Worm (Caenorhabditis elegans) whole organism, young adult: ENCODE measurements around the gene F35D2.1.

Source experiments
- B0261.1 ChIP-seq: sonication (generic microtip); optimal IDR thresholded peaks from 2 replicates; lab custom pipeline; 2016; ENCODE audit warnings: mild to moderate bottlenecking, missing genetic modification characterization, moderate library complexity, missing compliant biosample characterization
- C06A6.2 ChIP-seq: fragments of 200-800 bp; sonication (Bioruptor generic); conservative IDR thresholded peaks from 2 replicates; pipeline ENCODE4 v1.3.6; 2022; ENCODE audit warnings: missing genetic modification characterization, missing compliant biosample characterization
- F33H1.4 ChIP-seq: fragments of 200-800 bp; sonication (Bioruptor generic); IDR thresholded peaks from 2 replicates; pipeline ENCODE4 v1.3.6; 2022; ENCODE audit warnings: missing genetic modification reagents, missing genetic modification characterization, missing compliant biosample characterization
- F57C9.4 ChIP-seq: sonication (generic microtip); optimal IDR thresholded peaks from 2 replicates; lab custom pipeline; 2017; ENCODE audit warnings: mild to moderate bottlenecking, missing genetic modification characterization, missing compliant biosample characterization
- K12H6.12 ChIP-seq: fragments of 200-800 bp; sonication (Bioruptor generic); optimal IDR thresholded peaks from 2 replicates; lab custom pipeline; 2018; ENCODE audit warnings: mild to moderate bottlenecking, missing genetic modification characterization, missing compliant biosample characterization
- T07F8.4 ChIP-seq: sonication (generic microtip); optimal IDR thresholded peaks from 2 replicates; lab custom pipeline; 2016; ENCODE audit warnings: mild to moderate bottlenecking, missing genetic modification characterization, moderate library complexity, missing compliant biosample characterization
- Y67H2A.10 ChIP-seq: fragments of 200-800 bp; sonication (Bioruptor generic); conservative IDR thresholded peaks from 2 replicates; pipeline ENCODE4 v1.3.6; 2022; ENCODE audit warnings: missing genetic modification reagents, missing genetic modification characterization, missing compliant biosample characterization
- Y79H2A.3 ChIP-seq: fragments of 200-800 bp; sonication (Bioruptor generic); conservative IDR thresholded peaks from 2 replicates; pipeline ENCODE4 v1.3.6; 2022; ENCODE audit warnings: missing genetic modification reagents, missing genetic modification characterization, missing compliant biosample characterization
- Y95B8A.8 ChIP-seq: fragments of 200-800 bp; sonication (Bioruptor generic); IDR thresholded peaks from 2 replicates; pipeline ENCODE4 v1.3.6; 2022; ENCODE audit warnings: missing genetic modification reagents, missing genetic modification characterization, missing compliant biosample characterization
- ama-1 ChIP-seq, 3 experiments: fragments of 150-350 bp in 1 of 3; sonication (generic microtip) in 2 of 3; optimal IDR thresholded peaks; 2 replicates each; lab custom pipeline; 2014 to 2018; ENCODE audit warnings: missing biosample characterization in 2 of 3, missing genetic modification characterization in 2 of 3, missing genetic modification reagents in 2 of 3
- aptf-2 ChIP-seq: fragments of 200-800 bp; sonication (Bioruptor generic); conservative IDR thresholded peaks from 2 replicates; pipeline ENCODE4 v1.3.6; 2022; ENCODE audit warnings: missing genetic modification reagents, missing genetic modification characterization, missing compliant biosample characterization
- attf-5 ChIP-seq: fragments of 200-800 bp; sonication (Bioruptor generic); optimal IDR thresholded peaks from 2 replicates; lab custom pipeline; 2018; ENCODE audit warnings: mild to moderate bottlenecking, missing genetic modification characterization, missing compliant biosample characterization
- cebp-1 ChIP-seq, 2 experiments: fragments of 200-800 bp in 1 of 2; sonication (Bioruptor generic) in 1 of 2; sonication (generic microtip) in 1 of 2; IDR thresholded peaks in 1 of 2; optimal IDR thresholded peaks in 1 of 2; 2 replicates each; pipeline versions ENCODE4 v1.3.6 to Lab custom; 2017 to 2022; ENCODE audit warnings: missing compliant biosample characterization in 2 of 2, missing genetic modification characterization in 2 of 2, mild to moderate bottlenecking in 1 of 2, missing genetic modification reagents in 1 of 2, moderate library complexity in 1 of 2
- ceh-100 ChIP-seq: fragments of 200-800 bp; sonication (Bioruptor generic); IDR thresholded peaks from 2 replicates; pipeline ENCODE4 v1.3.6; 2022; ENCODE audit warnings: missing genetic modification reagents, missing genetic modification characterization, missing compliant biosample characterization
- chd-7 ChIP-seq: sonication (generic microtip); optimal IDR thresholded peaks from 2 replicates; lab custom pipeline; 2016; ENCODE audit warnings: mild to moderate bottlenecking, missing genetic modification characterization, moderate library complexity, missing compliant biosample characterization
- efl-1 ChIP-seq: fragments of 150-350 bp; optimal IDR thresholded peaks from 2 replicates; lab custom pipeline; 2014; ENCODE audit warnings: missing biosample characterization, missing genetic modification reagents, missing genetic modification characterization
- egl-44 ChIP-seq: fragments of 200-800 bp; sonication (Bioruptor generic); IDR thresholded peaks from 2 replicates; pipeline ENCODE4 v1.3.6; 2022; ENCODE audit warnings: missing genetic modification reagents, missing genetic modification characterization, missing compliant biosample characterization
- egrh-3 ChIP-seq: fragments of 200-800 bp; sonication (Bioruptor generic); IDR thresholded peaks from 2 replicates; pipeline ENCODE4 v1.3.6; 2022; ENCODE audit warnings: missing genetic modification reagents, missing genetic modification characterization, missing compliant biosample characterization
- ekl-4 ChIP-seq: fragments of 200-800 bp; sonication (Bioruptor generic); IDR thresholded peaks from 2 replicates; pipeline ENCODE4 v1.3.6; 2022; ENCODE audit warnings: missing genetic modification reagents, missing genetic modification characterization, missing compliant biosample characterization
- him-1 ChIP-seq: sonication (generic microtip); optimal IDR thresholded peaks from 2 replicates; lab custom pipeline; 2016; ENCODE audit warnings: missing genotype, missing genetic modification reagents, missing genetic modification characterization, missing compliant biosample characterization
- hrde-1 ChIP-seq: sonication (generic microtip); optimal IDR thresholded peaks from 2 replicates; lab custom pipeline; 2016; ENCODE audit warnings: missing genetic modification characterization, mild to moderate bottlenecking, missing compliant biosample characterization, moderate library complexity, missing genotype, missing genetic modification reagents, borderline replicate concordance
- let-526 ChIP-seq: fragments of 200-800 bp; sonication (Bioruptor generic); IDR thresholded peaks from 2 replicates; pipeline ENCODE4 v1.3.6; 2022; ENCODE audit warnings: missing genetic modification reagents, missing genetic modification characterization, missing compliant biosample characterization
- let-607 ChIP-seq, 2 experiments: fragments of 200-800 bp in 1 of 2; sonication (Bioruptor generic) in 1 of 2; sonication (generic microtip) in 1 of 2; optimal IDR thresholded peaks; 2 replicates each; lab custom pipeline; 2016 to 2018; ENCODE audit warnings: mild to moderate bottlenecking in 2 of 2, missing compliant biosample characterization in 2 of 2, missing genetic modification characterization in 2 of 2, moderate library complexity in 2 of 2, missing genotype in 1 of 2
- lin-40 ChIP-seq: sonication (generic microtip); optimal IDR thresholded peaks from 2 replicates; lab custom pipeline; 2016; ENCODE audit warnings: missing genetic modification characterization, mild to moderate bottlenecking, missing compliant biosample characterization, missing genotype, missing genetic modification reagents
- lin-54 ChIP-seq: fragments of 200-800 bp; sonication (Bioruptor generic); optimal IDR thresholded peaks from 2 replicates; lab custom pipeline; 2018; ENCODE audit warnings: mild to moderate bottlenecking, missing genetic modification characterization, missing compliant biosample characterization
- lsl-1 ChIP-seq: fragments of 200-800 bp; sonication (Bioruptor generic); optimal IDR thresholded peaks from 2 replicates; lab custom pipeline; 2018; ENCODE audit warnings: mild to moderate bottlenecking, missing genetic modification characterization, moderate library complexity, missing compliant biosample characterization
- madf-3 ChIP-seq: fragments of 200-800 bp; sonication (Bioruptor generic); IDR thresholded peaks from 2 replicates; pipeline ENCODE4 v1.3.6; 2022; ENCODE audit warnings: missing genetic modification reagents, missing genetic modification characterization, missing compliant biosample characterization
- madf-8 ChIP-seq: fragments of 200-800 bp; sonication (Bioruptor generic); conservative IDR thresholded peaks from 2 replicates; pipeline ENCODE4 v1.3.6; 2022; ENCODE audit warnings: missing genetic modification reagents, missing genetic modification characterization, missing compliant biosample characterization
- nfya-1 ChIP-seq: sonication (generic microtip); optimal IDR thresholded peaks from 2 replicates; lab custom pipeline; 2017; ENCODE audit warnings: antibody characterized with exemption, missing compliant biosample characterization, missing genetic modification characterization, borderline replicate concordance; ENCODE audit not compliant: insufficient read depth
- nhr-80 ChIP-seq: sonication (generic microtip); optimal IDR thresholded peaks from 2 replicates; lab custom pipeline; 2016; ENCODE audit warnings: missing genetic modification characterization, missing compliant biosample characterization
- pbrm-1 ChIP-seq: fragments of 200-800 bp; sonication (Bioruptor generic); IDR thresholded peaks from 2 replicates; pipeline ENCODE4 v1.3.6; 2022; ENCODE audit warnings: missing genetic modification reagents, missing genetic modification characterization, missing compliant biosample characterization
- rcor-1 ChIP-seq: fragments of 200-800 bp; sonication (Bioruptor generic); IDR thresholded peaks from 2 replicates; pipeline ENCODE4 v1.3.6; 2022; ENCODE audit warnings: missing genetic modification reagents, missing genetic modification characterization, missing compliant biosample characterization
- repo-1 ChIP-seq: sonication (generic microtip); optimal IDR thresholded peaks from 2 replicates; lab custom pipeline; 2017; ENCODE audit warnings: mild to moderate bottlenecking, missing genetic modification characterization, missing compliant biosample characterization
- snpc-1.1 ChIP-seq: sonication (generic microtip); optimal IDR thresholded peaks from 2 replicates; lab custom pipeline; 2017; ENCODE audit warnings: missing genetic modification characterization, mild to moderate bottlenecking, missing compliant biosample characterization, antibody characterized with exemption, moderate library complexity, missing genotype, missing genetic modification reagents; ENCODE audit not compliant: insufficient read depth
- snpc-3.4 ChIP-seq: sonication (generic microtip); optimal IDR thresholded peaks from 2 replicates; lab custom pipeline; 2017; ENCODE audit warnings: missing genetic modification characterization, mild to moderate bottlenecking, missing compliant biosample characterization, antibody characterized with exemption, moderate library complexity, missing genotype, missing genetic modification reagents
- snpc-4 ChIP-seq, 5 experiments: fragments of 150-350 bp in 1 of 5; sonication (generic microtip) in 4 of 5; optimal IDR thresholded peaks; 2 replicates each; lab custom pipeline; 2014 to 2018; ENCODE audit warnings: missing genetic modification characterization in 5 of 5, missing biosample characterization in 3 of 5, antibody characterized with exemption in 2 of 5, mild to moderate bottlenecking in 2 of 5, missing compliant biosample characterization in 2 of 5, missing genotype in 2 of 5, moderate library complexity in 2 of 5, missing genetic modification reagents in 1 of 5
- tbp1 ChIP-seq: fragments of 200-800 bp; sonication (Bioruptor generic); optimal IDR thresholded peaks from 2 replicates; lab custom pipeline; 2018; ENCODE audit warnings: mild to moderate bottlenecking, missing genetic modification characterization, missing compliant biosample characterization
- tlf-1 ChIP-seq: fragments of 200-800 bp; sonication (Bioruptor generic); optimal IDR thresholded peaks from 2 replicates; lab custom pipeline; 2018; ENCODE audit warnings: mild to moderate bottlenecking, missing genetic modification characterization, missing compliant biosample characterization
- xnd-1 ChIP-seq: sonication (generic microtip); optimal IDR thresholded peaks from 2 replicates; lab custom pipeline; 2016; ENCODE audit warnings: missing genotype, missing genetic modification reagents, missing genetic modification characterization, missing compliant biosample characterization
- zfh-2 ChIP-seq: fragments of 200-800 bp; sonication (Bioruptor generic); conservative IDR thresholded peaks from 2 replicates; pipeline ENCODE4 v1.3.6; 2022; ENCODE audit warnings: missing genetic modification reagents, missing genetic modification characterization, missing compliant biosample characterization
- ztf-22 ChIP-seq: fragments of 200-800 bp; sonication (Bioruptor generic); optimal IDR thresholded peaks from 2 replicates; lab custom pipeline; 2018; ENCODE audit warnings: mild to moderate bottlenecking, missing genetic modification characterization, moderate library complexity, missing compliant biosample characterization
- ztf-25 ChIP-seq: fragments of 200-800 bp; sonication (Bioruptor generic); IDR thresholded peaks from 2 replicates; pipeline ENCODE4 v1.3.6; 2022; ENCODE audit warnings: missing genetic modification reagents, missing genetic modification characterization, missing compliant biosample characterization
- ztf-26 ChIP-seq: sonication (generic microtip); optimal IDR thresholded peaks from 2 replicates; lab custom pipeline; 2017; ENCODE audit warnings: missing genetic modification characterization, missing compliant biosample characterization

The F35D2.1 gene

ce11 chrII:7528210-7528609 lies 47.5 kb upstream of the F35D2.1 start (continued):
- no peak for TF ChIP-seq hrde-1 (tag; lab: Kevin White, UChicago)
- peak; percentile 72 for TF ChIP-seq chd-7
- TF ChIP-seq attf-5: peak; percentile 46
- TF ChIP-seq ztf-22 (GFP tag; lab: Kevin White, UChicago): peak; percentile 28
- peak; percentile 67 for TF ChIP-seq nhr-80 (tag; lab: Kevin White, UChicago)
- TF ChIP-seq pbrm-1 (GFP tag; lab: Robert Waterston, UW): 0 out of 2 replicates have a peak, but pooled peaks have one; percentile 23
- TF ChIP-seq egl-44 (GFP tag; lab: Robert Waterston, UW): peak; percentile 46; the same call in 1 of the 2 replicates
- no peak for TF ChIP-seq T07F8.4 (tag; lab: Kevin White, UChicago)
- TF ChIP-seq egrh-3 (GFP tag; lab: Robert Waterston, UW): no peak
- no peak for TF ChIP-seq ekl-4 (GFP tag; lab: Robert Waterston, UW)
- peak; percentile 63 for TF ChIP-seq ztf-26
- no peak for TF ChIP-seq efl-1 (GFP tag; lab: Kevin White, UChicago)
- no peak for TF ChIP-seq madf-8 (GFP tag; lab: Robert Waterston, UW)
- no peak for TF ChIP-seq snpc-3.4 (tag; lab: Kevin White, UChicago)
- peak; percentile 61 for TF ChIP-seq tlf-1 (GFP tag; lab: Kevin White, UChicago)
- TF ChIP-seq rcor-1: no peak
- TF ChIP-seq C06A6.2: peak; percentile 69; the same call in 1 of the 2 replicates
- no peak for TF ChIP-seq ama-1 (optimal IDR thresholded peaks at IDR 0.05; lab: Kevin White, UChicago)
- TF ChIP-seq ama-1 (GFP tag; optimal IDR thresholded peaks at IDR 0.05; lab: Kevin White, UChicago): no peak
- no peak for TF ChIP-seq cebp-1 (GFP tag; IDR thresholded peaks at IDR 0.05; lab: Robert Waterston, UW)
- TF ChIP-seq cebp-1 (tag; optimal IDR thresholded peaks at IDR 0.05; lab: Kevin White, UChicago): no peak
- TF ChIP-seq F33H1.4 (GFP tag; lab: Robert Waterston, UW): no peak
- TF ChIP-seq zfh-2 (GFP tag; lab: Robert Waterston, UW): no peak
- no peak for TF ChIP-seq aptf-2

- TF ChIP-seq tbp1 (peak; percentile 55), nfya-1 (tag; lab: Kevin White, UChicago) (no peak), madf-3 (no peak), B0261.1 (tag; lab: Kevin White, UChicago) (no peak), him-1 (tag; lab: Kevin White, UChicago) (no peak), madf-8 (GFP tag; lab: Robert Waterston, UW) (no peak), let-607 (tag; optimal IDR thresholded peaks at IDR 0.05; lab: Kevin White, UChicago) (peak; percentile 25 to 87), ztf-25 (no peak), let-526 (GFP tag; lab: Robert Waterston, UW) (peak; percentile 83; the same call in 1 of the 2 replicates), lin-40 (tag; lab: Kevin White, UChicago) (peak; percentile 94), ztf-22 (GFP tag; lab: Kevin White, UChicago) (peak; percentile 85), egrh-3 (GFP tag; lab: Robert Waterston, UW) (no peak), xnd-1 (no peak), lsl-1 (GFP tag; lab: Kevin White, UChicago) (no peak), ceh-100 (GFP tag; lab: Robert Waterston, UW) (no peak), snpc-4 (GFP tag; optimal IDR thresholded peaks at IDR 0.05; lab: Kevin White, UChicago) (no peak), snpc-4 (tag; optimal IDR thresholded peaks at IDR 0.05; lab: Kevin White, UChicago) (peak in 1 of 4 experiments; percentile 44), T07F8.4 (tag; lab: Kevin White, UChicago) (no peak), zfh-2 (GFP tag; lab: Robert Waterston, UW) (no peak), Y67H2A.10 (GFP tag; lab: Robert Waterston, UW) (no peak), hrde-1 (tag; lab: Kevin White, UChicago) (no peak), repo-1 (tag; lab: Kevin White, UChicago) (peak; percentile 72), Y79H2A.3 (GFP tag; lab: Robert Waterston, UW) (no peak), snpc-1.1 (tag; lab: Kevin White, UChicago) (no peak), K12H6.12 (tag; lab: Kevin White, UChicago) (peak; percentile 86), lin-54 (GFP tag; lab: Kevin White, UChicago) (peak; percentile 60), Y95B8A.8 (GFP tag; lab: Robert Waterston, UW) (no peak), ztf-26 (peak; percentile 92), F57C9.4 (tag; lab: Kevin White, UChicago) (no peak)
These were observed 46.5 kb upstream of the F35D2.1 start, which contains the start of gene ZK1290.5 for ce11 chrII:7529078-7529683. Gene ZK1290.5 (plus strand): TSS chrII:7529643.
